Worm (Caenorhabditis elegans) whole organism, young adult: ENCODE results near the gene nhr-193.

Source experiments
- F10E7.11 ChIP-seq: sonication (generic microtip); optimal IDR thresholded peaks from 2 replicates; lab custom pipeline; 2017; ENCODE audit warnings: mild to moderate bottlenecking, missing genetic modification characterization, moderate library complexity, missing compliant biosample characterization
- F37B4.10 ChIP-seq: fragments of 200-800 bp; sonication (Bioruptor generic); IDR thresholded peaks from 2 replicates; pipeline ENCODE4 v1.3.6; 2022; ENCODE audit warnings: missing genetic modification characterization, missing compliant biosample characterization
- F39B2.1 ChIP-seq: fragments of 200-800 bp; sonication (Bioruptor generic); IDR thresholded peaks from 2 replicates; pipeline ENCODE4 v1.3.6; 2022; ENCODE audit warnings: missing genetic modification reagents, missing genetic modification characterization, missing compliant biosample characterization
- F49E8.2 ChIP-seq: sonication (generic microtip); optimal IDR thresholded peaks from 3 replicates; lab custom pipeline; 2017; ENCODE audit warnings: missing genetic modification characterization, mild to moderate bottlenecking, missing compliant biosample characterization, antibody characterized with exemption, moderate library complexity; ENCODE audit not compliant: insufficient read depth
- F52B5.7 ChIP-seq: sonication (generic microtip); optimal IDR thresholded peaks from 2 replicates; lab custom pipeline; 2016; ENCODE audit warnings: mild to moderate bottlenecking, missing genetic modification characterization, missing compliant biosample characterization
- F57A8.1 ChIP-seq: fragments of 200-800 bp; sonication (Bioruptor generic); optimal IDR thresholded peaks from 2 replicates; lab custom pipeline; 2018; ENCODE audit warnings: mild to moderate bottlenecking, missing genetic modification characterization, moderate library complexity, missing compliant biosample characterization
- Y56A3A.18 ChIP-seq: fragments of 200-800 bp; sonication (Bioruptor generic); IDR thresholded peaks from 2 replicates; pipeline ENCODE4 v1.3.6; 2022; ENCODE audit warnings: missing genetic modification reagents, missing genetic modification characterization, missing compliant biosample characterization
- Y95B8A.8 ChIP-seq: fragments of 200-800 bp; sonication (Bioruptor generic); IDR thresholded peaks from 2 replicates; pipeline ENCODE4 v1.3.6; 2022; ENCODE audit warnings: missing genetic modification reagents, missing genetic modification characterization, missing compliant biosample characterization
- aptf-2 ChIP-seq: fragments of 200-800 bp; sonication (Bioruptor generic); conservative IDR thresholded peaks from 2 replicates; pipeline ENCODE4 v1.3.6; 2022; ENCODE audit warnings: missing genetic modification reagents, missing genetic modification characterization, missing compliant biosample characterization
- atf-7 ChIP-seq: sonication (generic microtip); optimal IDR thresholded peaks from 2 replicates; lab custom pipeline; 2017; ENCODE audit warnings: mild to moderate bottlenecking, missing genetic modification characterization, missing compliant biosample characterization
- bed-2 ChIP-seq: fragments of 200-800 bp; sonication (Bioruptor generic); IDR thresholded peaks from 2 replicates; pipeline ENCODE4 v1.3.6; 2022; ENCODE audit warnings: missing genetic modification reagents, missing genetic modification characterization, missing compliant biosample characterization
- ccch-3 ChIP-seq: fragments of 200-800 bp; sonication (Bioruptor generic); optimal IDR thresholded peaks from 2 replicates; lab custom pipeline; 2018; ENCODE audit warnings: mild to moderate bottlenecking, missing genetic modification characterization, missing compliant biosample characterization
- cebp-1 ChIP-seq, 2 experiments: fragments of 200-800 bp in 1 of 2; sonication (Bioruptor generic) in 1 of 2; sonication (generic microtip) in 1 of 2; IDR thresholded peaks in 1 of 2; optimal IDR thresholded peaks in 1 of 2; 2 replicates each; pipeline versions ENCODE4 v1.3.6 to Lab custom; 2017 to 2022; ENCODE audit warnings: missing compliant biosample characterization in 2 of 2, missing genetic modification characterization in 2 of 2, mild to moderate bottlenecking in 1 of 2, missing genetic modification reagents in 1 of 2, moderate library complexity in 1 of 2
- chd-7 ChIP-seq: sonication (generic microtip); optimal IDR thresholded peaks from 2 replicates; lab custom pipeline; 2016; ENCODE audit warnings: mild to moderate bottlenecking, missing genetic modification characterization, moderate library complexity, missing compliant biosample characterization
- dox-1 ChIP-seq: fragments of 200-800 bp; sonication (Bioruptor generic); IDR thresholded peaks from 2 replicates; pipeline ENCODE4 v1.3.6; 2022; ENCODE audit warnings: missing genetic modification reagents, missing genetic modification characterization, missing compliant biosample characterization
- egl-44 ChIP-seq: fragments of 200-800 bp; sonication (Bioruptor generic); IDR thresholded peaks from 2 replicates; pipeline ENCODE4 v1.3.6; 2022; ENCODE audit warnings: missing genetic modification reagents, missing genetic modification characterization, missing compliant biosample characterization
- fkh-3 ChIP-seq: sonication (generic microtip); optimal IDR thresholded peaks from 2 replicates; lab custom pipeline; 2016; ENCODE audit warnings: mild to moderate bottlenecking, missing genetic modification characterization, missing compliant biosample characterization
- him-1 ChIP-seq: sonication (generic microtip); optimal IDR thresholded peaks from 2 replicates; lab custom pipeline; 2016; ENCODE audit warnings: missing genotype, missing genetic modification reagents, missing genetic modification characterization, missing compliant biosample characterization
- hlh-12 ChIP-seq: sonication (generic microtip); optimal IDR thresholded peaks from 2 replicates; lab custom pipeline; 2016; ENCODE audit warnings: missing genetic modification characterization, missing compliant biosample characterization
- hlh-26 ChIP-seq: fragments of 200-800 bp; sonication (Bioruptor generic); conservative IDR thresholded peaks from 2 replicates; pipeline ENCODE4 v1.3.6; 2022; ENCODE audit warnings: missing genetic modification reagents, missing genetic modification characterization, missing compliant biosample characterization
- hmg-20 ChIP-seq: fragments of 200-800 bp; sonication (Bioruptor generic); IDR thresholded peaks from 2 replicates; pipeline ENCODE4 v1.3.6; 2022; ENCODE audit warnings: missing genetic modification reagents, missing genetic modification characterization, missing compliant biosample characterization
- hrde-1 ChIP-seq: sonication (generic microtip); optimal IDR thresholded peaks from 2 replicates; lab custom pipeline; 2016; ENCODE audit warnings: missing genetic modification characterization, mild to moderate bottlenecking, missing compliant biosample characterization, moderate library complexity, missing genotype, missing genetic modification reagents, borderline replicate concordance
- lag-1 ChIP-seq: fragments of 200-800 bp; sonication (Bioruptor generic); IDR thresholded peaks from 2 replicates; pipeline ENCODE4 v1.3.6; 2022; ENCODE audit warnings: missing genetic modification reagents, missing genetic modification characterization, missing compliant biosample characterization
- lin-35 ChIP-seq, 3 experiments: fragments of 150-350 bp in 2 of 3; sonication (generic microtip) in 1 of 3; optimal IDR thresholded peaks; 2 replicates each; lab custom pipeline; 2014 to 2018; ENCODE audit warnings: missing biosample characterization in 3 of 3, missing genetic modification characterization in 3 of 3, missing genetic modification reagents in 3 of 3
- mcd-1 ChIP-seq: fragments of 200-800 bp; sonication (Bioruptor generic); IDR thresholded peaks from 2 replicates; pipeline ENCODE4 v1.3.6; 2022; ENCODE audit warnings: missing genetic modification reagents, missing genetic modification characterization, missing compliant biosample characterization
- nfya-1 ChIP-seq: sonication (generic microtip); optimal IDR thresholded peaks from 2 replicates; lab custom pipeline; 2017; ENCODE audit warnings: antibody characterized with exemption, missing compliant biosample characterization, missing genetic modification characterization, borderline replicate concordance; ENCODE audit not compliant: insufficient read depth
- nfya-2 ChIP-seq: fragments of 200-800 bp; sonication (Bioruptor generic); IDR thresholded peaks from 2 replicates; pipeline ENCODE4 v1.3.6; 2022; ENCODE audit warnings: missing genetic modification reagents, missing genetic modification characterization, missing compliant biosample characterization
- nfyb-1 ChIP-seq: fragments of 200-800 bp; sonication (Bioruptor generic); IDR thresholded peaks from 2 replicates; pipeline ENCODE4 v1.3.6; 2022; ENCODE audit warnings: missing genetic modification reagents, missing genetic modification characterization, missing compliant biosample characterization
- repo-1 ChIP-seq: sonication (generic microtip); optimal IDR thresholded peaks from 2 replicates; lab custom pipeline; 2017; ENCODE audit warnings: mild to moderate bottlenecking, missing genetic modification characterization, missing compliant biosample characterization
- snpc-4 ChIP-seq, 5 experiments: fragments of 150-350 bp in 1 of 5; sonication (generic microtip) in 4 of 5; optimal IDR thresholded peaks; 2 replicates each; lab custom pipeline; 2014 to 2018; ENCODE audit warnings: missing genetic modification characterization in 5 of 5, missing biosample characterization in 3 of 5, antibody characterized with exemption in 2 of 5, mild to moderate bottlenecking in 2 of 5, missing compliant biosample characterization in 2 of 5, missing genotype in 2 of 5, moderate library complexity in 2 of 5, missing genetic modification reagents in 1 of 5
- xnd-1 ChIP-seq: sonication (generic microtip); optimal IDR thresholded peaks from 2 replicates; lab custom pipeline; 2016; ENCODE audit warnings: missing genotype, missing genetic modification reagents, missing genetic modification characterization, missing compliant biosample characterization
- zfh-2 ChIP-seq: fragments of 200-800 bp; sonication (Bioruptor generic); conservative IDR thresholded peaks from 2 replicates; pipeline ENCODE4 v1.3.6; 2022; ENCODE audit warnings: missing genetic modification reagents, missing genetic modification characterization, missing compliant biosample characterization

nhr-193 gene

ce11 chrV:16300276-16300675 is 41.8 kb upstream of the nhr-193 start, which contains the start of gene srbc-82:
Gene srbc-82, plus strand, starts transcription at chrV:16300576.
- TF ChIP-seq aptf-2 (GFP tag; lab: Robert Waterston, UW) (no peak), zfh-2 (GFP tag; lab: Robert Waterston, UW) (no peak), F39B2.1 (GFP tag; lab: Robert Waterston, UW) (no peak), hlh-26 (GFP tag; lab: Robert Waterston, UW) (no peak), F10E7.11 (no peak), nfyb-1 (no peak), xnd-1 (tag; lab: Kevin White, UChicago) (no peak), nfya-1 (tag; lab: Kevin White, UChicago) (no peak), lag-1 (GFP tag; lab: Robert Waterston, UW) (no peak), him-1 (tag; lab: Kevin White, UChicago) (no peak), Y56A3A.18 (GFP tag; lab: Robert Waterston, UW) (no peak)

ce11 chrV:16302439-16302838 is 39.7 kb upstream of the nhr-193 start, which contains the start of the genes C31A11.13 and oac-6:
Gene C31A11.13, minus strand, starts transcription at chrV:16302551.
Gene oac-6, plus strand, starts transcription at chrV:16302717.
- TF ChIP-seq nfya-2 (GFP tag; lab: Robert Waterston, UW), result no peak
- TF ChIP-seq snpc-4 (GFP tag; optimal IDR thresholded peaks at IDR 0.05; lab: Kevin White, UChicago), result no peak
- TF ChIP-seq snpc-4 (tag; optimal IDR thresholded peaks at IDR 0.05; lab: Kevin White, UChicago), result peak in 2 of 4 experiments; percentile 14 to 41
- TF ChIP-seq egl-44 (GFP tag; lab: Robert Waterston, UW), result no peak

- no peak for TF ChIP-seq hlh-26 (GFP tag; lab: Robert Waterston, UW)
- no peak for TF ChIP-seq hmg-20 (GFP tag; lab: Robert Waterston, UW)
- no peak for TF ChIP-seq F10E7.11
- no peak for TF ChIP-seq F37B4.10 (GFP tag; lab: Robert Waterston, UW)
- TF ChIP-seq mcd-1 (GFP tag; lab: Robert Waterston, UW), result no peak
- TF ChIP-seq F49E8.2, result no peak
- TF ChIP-seq Y95B8A.8 (GFP tag; lab: Robert Waterston, UW), result no peak
- no peak for TF ChIP-seq ccch-3 (GFP tag; lab: Kevin White, UChicago)
- TF ChIP-seq lin-35 (GFP tag; optimal IDR thresholded peaks at IDR 0.05; lab: Kevin White, UChicago), result no peak
- no peak for TF ChIP-seq bed-2 (GFP tag; lab: Robert Waterston, UW)
- no peak for TF ChIP-seq him-1 (tag; lab: Kevin White, UChicago)
- no peak for TF ChIP-seq chd-7 (tag; lab: Kevin White, UChicago)
- no peak for TF ChIP-seq atf-7
Observed at ce11 chrV:16307253-16307652, 34.9 kb upstream of the nhr-193 start, which contains the start of gene srxa-7. Gene srxa-7, plus strand, starts transcription at chrV:16307553.

- TF ChIP-seq dox-1 (GFP tag; lab: Robert Waterston, UW), result no peak
- no peak for TF ChIP-seq hrde-1 (tag; lab: Kevin White, UChicago)
- TF ChIP-seq F49E8.2, result no peak
- TF ChIP-seq repo-1 (tag; lab: Kevin White, UChicago), result no peak
- TF ChIP-seq F52B5.7, result no peak
Observed at ce11 chrV:16308343-16308742, 33.8 kb upstream of the nhr-193 start.

ce11 chrV:16309523-16309922 is 32.6 kb upstream of the nhr-193 start, which contains the start of gene oac-7:
Gene oac-7, plus strand, starts transcription at chrV:16309805.
- TF ChIP-seq hlh-12 (no peak), cebp-1 (GFP tag; IDR thresholded peaks at IDR 0.05; lab: Robert Waterston, UW) (no peak), cebp-1 (tag; optimal IDR thresholded peaks at IDR 0.05; lab: Kevin White, UChicago) (peak; percentile 85), F57A8.1 (GFP tag; lab: Kevin White, UChicago) (no peak), fkh-3 (no peak)
